Fruit fly (Drosophila melanogaster) whole organism, pupa: ENCODE measurements around the gene Eip75B.
A peak's percentile ranks its signal among the peaks of the same experiment; 100 is the strongest.

ENCODE experiments used
- CG12605 ChIP-seq: fragments of 200-800 bp; sonication (Bioruptor generic); IDR thresholded peaks from 2 replicates; pipeline ENCODE4 v1.3.6; 2022; ENCODE audit warnings: missing biosample characterization, missing genetic modification characterization
- CG14655 ChIP-seq: fragments of 200-800 bp; sonication (Bioruptor generic); optimal IDR thresholded peaks from 3 replicates; lab custom pipeline; 2017; ENCODE audit warnings: mild to moderate bottlenecking, missing biosample characterization, missing genetic modification reagents, missing genetic modification characterization
- CG15710 ChIP-seq: fragments of 200-800 bp; sonication (Bioruptor generic); optimal IDR thresholded peaks from 2 replicates; lab custom pipeline; 2018; ENCODE audit warnings: missing biosample characterization, mild to moderate bottlenecking, missing genetic modification characterization, moderate library complexity
- CG8301 ChIP-seq: fragments of 200-800 bp; sonication (Bioruptor generic); optimal IDR thresholded peaks from 2 replicates; lab custom pipeline; 2018; ENCODE audit warnings: missing biosample characterization, mild to moderate bottlenecking, missing genetic modification characterization
- CG9948 ChIP-seq: fragments of 200-800 bp; sonication (Bioruptor generic); optimal IDR thresholded peaks from 2 replicates; lab custom pipeline; 2018; ENCODE audit warnings: missing biosample characterization, mild to moderate bottlenecking, missing genetic modification characterization, moderate library complexity
- D1 ChIP-seq: fragments of 200-800 bp; sonication (Bioruptor generic); optimal IDR thresholded peaks from 2 replicates; lab custom pipeline; 2018; ENCODE audit warnings: missing biosample characterization, mild to moderate bottlenecking, missing genetic modification characterization, moderate library complexity
- gl ChIP-seq: fragments of 200-800 bp; sonication (Bioruptor generic); optimal IDR thresholded peaks from 2 replicates; lab custom pipeline; 2018; ENCODE audit warnings: missing biosample characterization, mild to moderate bottlenecking, missing genetic modification characterization
- rn ChIP-seq: fragments of 200-800 bp; sonication (Bioruptor generic); IDR thresholded peaks from 2 replicates; pipeline ENCODE4 v1.3.6; 2022; ENCODE audit warnings: missing biosample characterization, missing genetic modification characterization

- TF ChIP-seq CG9948 (tag; lab: Kevin White, UChicago): peak; percentile 45
- TF ChIP-seq D1 (tag; lab: Kevin White, UChicago): peak; percentile 18
- peak; percentile 61 for TF ChIP-seq CG15710
- TF ChIP-seq gl: no peak
- peak; percentile 30 for TF ChIP-seq CG8301
- TF ChIP-seq rn (GFP tag; lab: Robert Waterston, UW): no peak
- TF ChIP-seq CG12605 (GFP tag; lab: Robert Waterston, UW): peak; percentile 42; the same call in 1 of the 2 replicates
- TF ChIP-seq CG14655 (GFP tag; lab: Kevin White, UChicago): peak; percentile 60
Measured at dm6 chr3L:18003054-18003871, 61.2 kb downstream of the Eip75B start.
